Worm (Caenorhabditis elegans): ENCODE results near the gene T26G10.3.

ce11 chrIII:9376701-9377100 lies 36.5 kb downstream of the T26G10.3 start:
- TF ChIP-seq flt-1 (GFP tag; IDR thresholded peaks at IDR 0.05) (no peak), med-1 (GFP tag; optimal IDR thresholded peaks at IDR 0.05; ENCODE audit: insufficient read depth) (no peak), T22C8.4 (GFP tag; IDR thresholded peaks at IDR 0.05) (no peak), ztf-23 (GFP tag; IDR thresholded peaks at IDR 0.05) (no peak), tab-1 (GFP tag; IDR thresholded peaks at IDR 0.05) (no peak), klf-2 (GFP tag; conservative IDR thresholded peaks at IDR 0.05) (no peak), cog-1 (tag; optimal IDR thresholded peaks at IDR 0.05) (no peak)
